Worm (Caenorhabditis elegans) whole organism, L1 larva: ENCODE results near the gene twk-49.
A peak's percentile ranks its signal among the peaks of the same experiment; 100 is the strongest.

Experiments used
- C16A3.4 ChIP-seq: fragments of 150-350 bp; optimal IDR thresholded peaks from 2 replicates; lab custom pipeline; 2014; ENCODE audit warnings: missing biosample characterization, missing genetic modification characterization
- C34B4.2 ChIP-seq: sonication (generic microtip); optimal IDR thresholded peaks from 2 replicates; lab custom pipeline; 2017; ENCODE audit warnings: mild to moderate bottlenecking, missing genetic modification characterization, missing compliant biosample characterization
- F16B12.6 ChIP-seq: fragments of 150-350 bp; optimal IDR thresholded peaks from 2 replicates; lab custom pipeline; 2014; ENCODE audit warnings: missing biosample characterization, missing genetic modification characterization
- Y116A8C.19 ChIP-seq: sonication (generic microtip); optimal IDR thresholded peaks from 2 replicates; lab custom pipeline; 2016; ENCODE audit warnings: missing compliant biosample characterization, missing genetic modification characterization, borderline replicate concordance
- alr-1 ChIP-seq: fragments of 200-800 bp; sonication (Bioruptor generic); optimal IDR thresholded peaks from 2 replicates; lab custom pipeline; 2018; ENCODE audit warnings: borderline replicate concordance, mild to moderate bottlenecking, missing genetic modification characterization, missing compliant biosample characterization
- aly-2 ChIP-seq: fragments of 150-350 bp; optimal IDR thresholded peaks from 2 replicates; lab custom pipeline; 2014; ENCODE audit warnings: missing biosample characterization, missing genetic modification characterization
- ama-1 ChIP-seq: fragments of 150-350 bp; optimal IDR thresholded peaks from 2 replicates; lab custom pipeline; 2014
- blmp-1 ChIP-seq: fragments of 150-350 bp; optimal IDR thresholded peaks from 2 replicates; lab custom pipeline; 2014; ENCODE audit warnings: missing biosample characterization, missing genetic modification characterization
- ceh-63 ChIP-seq: fragments of 200-800 bp; sonication (Bioruptor generic); optimal IDR thresholded peaks from 2 replicates; lab custom pipeline; 2018; ENCODE audit warnings: mild to moderate bottlenecking, missing genetic modification characterization, missing compliant biosample characterization
- ceh-8 ChIP-seq: fragments of 200-800 bp; sonication (Bioruptor generic); optimal IDR thresholded peaks from 2 replicates; lab custom pipeline; 2018; ENCODE audit warnings: mild to moderate bottlenecking, missing genetic modification characterization, moderate library complexity, missing compliant biosample characterization
- ceh-82 ChIP-seq, 3 experiments: fragments of 150-350 bp in 1 of 3; sonication (generic microtip) in 2 of 3; optimal IDR thresholded peaks; 2 replicates each; lab custom pipeline; 2014 to 2017; ENCODE audit warnings: missing biosample characterization in 3 of 3, missing genetic modification characterization in 3 of 3
- ceh-88 ChIP-seq: fragments of 200-800 bp; sonication (Bioruptor generic); IDR thresholded peaks from 2 replicates; pipeline ENCODE4 v1.3.6; 2022; ENCODE audit warnings: missing genetic modification characterization, missing compliant biosample characterization
- ceh-90 ChIP-seq: sonication (generic microtip); optimal IDR thresholded peaks from 2 replicates; lab custom pipeline; 2016; ENCODE audit warnings: missing genetic modification characterization, missing compliant biosample characterization
- dsc-1 ChIP-seq: sonication (generic microtip); optimal IDR thresholded peaks from 2 replicates; lab custom pipeline; 2016; ENCODE audit warnings: mild to moderate bottlenecking, missing genetic modification characterization, missing compliant biosample characterization
- efl-1 ChIP-seq, 4 experiments: fragments of 150-350 bp; optimal IDR thresholded peaks in 3 of 4; peaks in 1 of 4; 1 replicate in 1 of 4; 2 replicates in 3 of 4; lab custom pipeline; 2014; ENCODE audit warnings: missing biosample characterization in 2 of 4, missing genetic modification characterization in 2 of 4, missing genetic modification reagents in 2 of 4
- efl-3 ChIP-seq: fragments of 200-800 bp; sonication (Bioruptor generic); optimal IDR thresholded peaks from 2 replicates; lab custom pipeline; 2018; ENCODE audit warnings: mild to moderate bottlenecking, missing genetic modification characterization, missing compliant biosample characterization
- egl-13 ChIP-seq: sonication (generic microtip); optimal IDR thresholded peaks from 2 replicates; lab custom pipeline; 2016; ENCODE audit warnings: missing genotype, missing genetic modification reagents, missing genetic modification characterization, missing compliant biosample characterization
- elt-2 ChIP-seq: sonication (generic microtip); optimal IDR thresholded peaks from 2 replicates; lab custom pipeline; 2016; ENCODE audit warnings: missing genetic modification characterization, mild to moderate bottlenecking, inconsistent platforms, missing compliant biosample characterization, missing genetic modification reagents
- elt-3 ChIP-seq, 6 experiments: fragments of 150-350 bp in 1 of 6; sonication (generic microtip); optimal IDR thresholded peaks; 2 replicates each; lab custom pipeline; 2017 to 2018; ENCODE audit warnings: missing biosample characterization in 6 of 6, missing genetic modification characterization in 6 of 6, inconsistent platforms in 1 of 6
- fkh-10 ChIP-seq: sonication (generic microtip); optimal IDR thresholded peaks from 2 replicates; lab custom pipeline; 2017; ENCODE audit warnings: missing biosample characterization, missing genetic modification reagents, missing genetic modification characterization
- fkh-4 ChIP-seq: sonication (generic microtip); optimal IDR thresholded peaks from 2 replicates; lab custom pipeline; 2016; ENCODE audit warnings: missing compliant biosample characterization, missing genetic modification characterization, borderline replicate concordance
- hlh-4 ChIP-seq: sonication (generic microtip); optimal IDR thresholded peaks from 2 replicates; lab custom pipeline; 2016; ENCODE audit warnings: mild to moderate bottlenecking, missing genetic modification characterization, missing compliant biosample characterization
- lin-14 ChIP-seq: fragments of 200-800 bp; sonication (Bioruptor generic); optimal IDR thresholded peaks from 2 replicates; lab custom pipeline; 2018; ENCODE audit warnings: mild to moderate bottlenecking, missing genetic modification characterization, moderate library complexity, missing compliant biosample characterization
- lin-15B ChIP-seq: fragments of 150-350 bp; sonication (generic microtip); optimal IDR thresholded peaks from 3 replicates; lab custom pipeline; 2014; ENCODE audit warnings: missing biosample characterization, missing genetic modification characterization
- lsy-2 ChIP-seq, 2 experiments: fragments of 150-350 bp; optimal IDR thresholded peaks; 2 replicates each; lab custom pipeline; 2014; ENCODE audit warnings: missing biosample characterization in 2 of 2, missing genetic modification characterization in 2 of 2
- mab-9 ChIP-seq: fragments of 200-800 bp; sonication (Bioruptor generic); IDR thresholded peaks from 2 replicates; pipeline ENCODE4 v1.3.6; 2022; ENCODE audit warnings: missing genetic modification reagents, missing genetic modification characterization, missing compliant biosample characterization
- mef-2 ChIP-seq: fragments of 150-350 bp; optimal IDR thresholded peaks from 2 replicates; lab custom pipeline; 2014; ENCODE audit warnings: missing biosample characterization, missing genetic modification characterization
- mep-1 ChIP-seq: fragments of 150-350 bp; optimal IDR thresholded peaks from 2 replicates; lab custom pipeline; 2014; ENCODE audit warnings: missing biosample characterization, missing genetic modification characterization
- nhr-11 ChIP-seq: fragments of 150-350 bp; optimal IDR thresholded peaks from 2 replicates; lab custom pipeline; 2014; ENCODE audit warnings: missing biosample characterization, missing genetic modification characterization
- nhr-20 ChIP-seq: sonication (generic microtip); optimal IDR thresholded peaks from 2 replicates; lab custom pipeline; 2016; ENCODE audit warnings: mild to moderate bottlenecking, missing genetic modification characterization, missing compliant biosample characterization
- nhr-71 ChIP-seq: sonication (generic microtip); optimal IDR thresholded peaks from 2 replicates; lab custom pipeline; 2016; ENCODE audit warnings: mild to moderate bottlenecking, missing genetic modification characterization, moderate library complexity, missing compliant biosample characterization
- nhr-76 ChIP-seq: sonication (generic microtip); optimal IDR thresholded peaks from 2 replicates; lab custom pipeline; 2017; ENCODE audit warnings: missing biosample characterization, missing genetic modification characterization
- nhr-85 ChIP-seq: sonication (generic microtip); peaks from one replicate; lab custom pipeline; 2016; ENCODE audit warnings: missing genetic modification characterization, inconsistent platforms, missing compliant biosample characterization
- nhr-90 ChIP-seq: sonication (generic microtip); optimal IDR thresholded peaks from 2 replicates; lab custom pipeline; 2016; ENCODE audit warnings: mild to moderate bottlenecking, missing genetic modification characterization, missing compliant biosample characterization; ENCODE audit not compliant: poor library complexity
- pqm-1 ChIP-seq: sonication (generic microtip); optimal IDR thresholded peaks from 3 replicates; lab custom pipeline; 2017; ENCODE audit warnings: missing biosample characterization, missing genetic modification characterization
- rnt-1 ChIP-seq: sonication (generic microtip); optimal IDR thresholded peaks from 2 replicates; lab custom pipeline; 2016; ENCODE audit warnings: mild to moderate bottlenecking, missing genetic modification characterization, moderate library complexity, missing compliant biosample characterization
- sox-4 ChIP-seq: sonication (generic microtip); optimal IDR thresholded peaks from 2 replicates; lab custom pipeline; 2016; ENCODE audit warnings: missing genetic modification characterization, missing compliant biosample characterization
- sup-37 ChIP-seq: fragments of 200-800 bp; sonication (Bioruptor generic); optimal IDR thresholded peaks from 2 replicates; lab custom pipeline; 2018; ENCODE audit warnings: mild to moderate bottlenecking, missing genetic modification characterization, missing compliant biosample characterization
- swsn-7 ChIP-seq: sonication (generic microtip); optimal IDR thresholded peaks from 2 replicates; lab custom pipeline; 2016; ENCODE audit warnings: missing genetic modification characterization, missing compliant biosample characterization
- tlp-1 ChIP-seq: fragments of 150-350 bp; optimal IDR thresholded peaks from 2 replicates; lab custom pipeline; 2014; ENCODE audit warnings: missing biosample characterization, missing genetic modification characterization
- unc-30 ChIP-seq: sonication (generic microtip); optimal IDR thresholded peaks from 2 replicates; lab custom pipeline; 2017; ENCODE audit warnings: missing biosample characterization, missing genetic modification characterization
- unc-62 ChIP-seq: fragments of 150-350 bp; optimal IDR thresholded peaks from 2 replicates; lab custom pipeline; 2014; ENCODE audit warnings: missing biosample characterization, missing genetic modification reagents, missing genetic modification characterization
- unc-98 ChIP-seq: fragments of 200-800 bp; sonication (Bioruptor generic); IDR thresholded peaks from 2 replicates; pipeline ENCODE4 v1.3.6; 2022; ENCODE audit warnings: missing genetic modification characterization, missing compliant biosample characterization
- zag-1 ChIP-seq: fragments of 150-350 bp; optimal IDR thresholded peaks from 2 replicates; lab custom pipeline; 2014; ENCODE audit warnings: missing biosample characterization, missing genetic modification characterization
- ztf-4 ChIP-seq: fragments of 150-350 bp; optimal IDR thresholded peaks from 2 replicates; lab custom pipeline; 2014; ENCODE audit warnings: missing biosample characterization, missing genetic modification characterization

Gene twk-49

ce11 chrII:6523940-6524339, 25.0 kb upstream of the twk-49 start:
- TF ChIP-seq ztf-4 = no peak
- no peak for TF ChIP-seq sox-4 (tag; lab: Kevin White, UChicago)
- no peak for TF ChIP-seq blmp-1

DNA sequence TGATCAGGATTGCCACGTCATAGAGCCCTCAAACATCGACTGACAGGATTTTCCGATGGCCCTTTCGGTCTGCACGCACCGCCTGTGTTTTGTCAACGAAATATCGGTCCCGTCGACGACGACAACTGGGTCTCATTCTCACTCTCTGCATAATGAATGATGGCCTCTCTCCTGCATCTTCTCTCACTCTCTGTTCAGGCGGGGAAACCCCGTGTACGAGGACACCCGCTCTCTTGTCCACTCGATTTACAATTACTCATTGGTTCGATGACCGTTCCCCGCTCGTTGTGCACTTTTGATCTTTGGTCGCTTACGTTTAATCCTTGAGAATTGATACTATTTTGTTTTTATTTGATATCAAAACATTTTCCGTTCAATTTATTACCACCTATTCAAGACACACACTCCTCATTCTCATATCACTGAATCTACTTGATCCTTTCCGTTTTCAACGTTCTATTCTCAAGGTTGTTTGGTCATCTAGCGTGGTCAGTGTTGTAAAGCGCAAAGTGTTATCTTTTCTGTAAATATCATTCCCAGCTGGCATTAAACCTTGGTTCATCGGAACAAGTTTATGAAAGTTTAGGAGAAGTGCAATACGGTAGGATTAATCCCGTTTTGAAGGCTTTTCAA, 23.8 kb upstream of the twk-49 start:
- TF ChIP-seq tlp-1 (no peak), nhr-85 (tag; lab: Kevin White, UChicago) (peak; percentile 82), blmp-1 (peak; percentile 47), fkh-10 (no peak), elt-3 (tag; optimal IDR thresholded peaks at IDR 0.05; lab: Kevin White, UChicago) (peak in 3 of 6 experiments; percentile 4 to 60 (median 11)), lin-14 (peak; percentile 62), efl-1 (optimal IDR thresholded peaks at IDR 0.05; lab: Kevin White, UChicago) (no peak), efl-1 (GFP tag; optimal IDR thresholded peaks at IDR 0.05 in 1 of 2; lab: Kevin White, UChicago) (peak in 1 of 2 experiments; percentile 64), nhr-20 (tag; lab: Kevin White, UChicago) (peak; percentile 13), unc-30 (tag; lab: Kevin White, UChicago) (no peak)

ce11 chrII:6521316-6521715, 22.3 kb upstream of the twk-49 start, which contains the start of gene toe-2:
Gene toe-2 (minus strand): TSS chrII:6521385.
- TF ChIP-seq mab-9 (GFP tag; lab: Robert Waterston, UW) (no peak), nhr-20 (tag; lab: Kevin White, UChicago) (no peak), ceh-82 (tag; optimal IDR thresholded peaks at IDR 0.05; lab: Kevin White, UChicago) (no peak), efl-3 (no peak), zag-1 (tag; lab: Kevin White, UChicago) (no peak), ceh-8 (no peak), hlh-4 (tag; lab: Kevin White, UChicago) (no peak), alr-1 (tag; lab: Kevin White, UChicago) (no peak), Y116A8C.19 (tag; lab: Kevin White, UChicago) (no peak), dsc-1 (no peak), lin-15B (no peak), sup-37 (GFP tag; lab: Kevin White, UChicago) (no peak), ceh-90 (tag; lab: Kevin White, UChicago) (no peak), C16A3.4 (tag; lab: Kevin White, UChicago) (no peak), fkh-4 (no peak), unc-30 (tag; lab: Kevin White, UChicago) (no peak), F16B12.6 (tag; lab: Kevin White, UChicago) (no peak), mep-1 (tag; lab: Kevin White, UChicago) (no peak)
- TF ChIP-seq, all 84 proteins: peak for 0

ce11 chrII:6520103-6520502, 21.1 kb upstream of the twk-49 start:
- no peak for TF ChIP-seq ama-1 (lab: Kevin White, UChicago)
- peak; percentile 57 for TF ChIP-seq elt-2
- peak; percentile 45 for TF ChIP-seq pqm-1 (tag; lab: Kevin White, UChicago)
- no peak for TF ChIP-seq efl-1 (optimal IDR thresholded peaks at IDR 0.05; lab: Kevin White, UChicago)
- TF ChIP-seq efl-1 (GFP tag; optimal IDR thresholded peaks at IDR 0.05 in 1 of 2; lab: Kevin White, UChicago) = peak in 1 of 2 experiments; percentile 87
- peak; percentile 40 for TF ChIP-seq blmp-1

- no peak for TF ChIP-seq mef-2
- no peak for TF ChIP-seq nhr-90 (tag; lab: Kevin White, UChicago)
- no peak for TF ChIP-seq aly-2
- TF ChIP-seq tlp-1 = no peak
- no peak for TF ChIP-seq C34B4.2 (tag; lab: Kevin White, UChicago)
- no peak for TF ChIP-seq nhr-71 (tag; lab: Kevin White, UChicago)
- TF ChIP-seq ceh-88 (GFP tag; lab: Robert Waterston, UW) = no peak
- peak; percentile 1 for TF ChIP-seq blmp-1
- no peak for TF ChIP-seq nhr-11 (tag; lab: Kevin White, UChicago)
- TF ChIP-seq rnt-1 (tag; lab: Kevin White, UChicago) = no peak
- TF ChIP-seq unc-98 = no peak
- TF ChIP-seq unc-30 (tag; lab: Kevin White, UChicago) = no peak
- no peak for TF ChIP-seq ceh-63
- TF ChIP-seq egl-13 (tag; lab: Kevin White, UChicago) = no peak
- no peak for TF ChIP-seq nhr-76 (tag; lab: Kevin White, UChicago)
- TF ChIP-seq swsn-7 = no peak
- TF ChIP-seq mab-9 (GFP tag; lab: Robert Waterston, UW) = no peak
- no peak for TF ChIP-seq sox-4 (tag; lab: Kevin White, UChicago)
- peak in 1 of 2 experiments; percentile 75 for TF ChIP-seq lsy-2 (tag; optimal IDR thresholded peaks at IDR 0.05; lab: Kevin White, UChicago)
- TF ChIP-seq unc-62 (GFP tag; lab: Kevin White, UChicago) = no peak
Observed at ce11 chrII:6519703-6520102, 20.7 kb upstream of the twk-49 start.
